Worm (Caenorhabditis elegans) whole organism, L1 larva: Measurements from ENCODE around the gene fbxb-21.

Source experiments
- Y116A8C.19 ChIP-seq: sonication (generic microtip); optimal IDR thresholded peaks from 2 replicates; lab custom pipeline; 2016; ENCODE audit warnings: missing compliant biosample characterization, missing genetic modification characterization, borderline replicate concordance
- aly-2 ChIP-seq: fragments of 150-350 bp; optimal IDR thresholded peaks from 2 replicates; lab custom pipeline; 2014; ENCODE audit warnings: missing biosample characterization, missing genetic modification characterization
- ama-1 ChIP-seq: fragments of 150-350 bp; optimal IDR thresholded peaks from 2 replicates; lab custom pipeline; 2014
- blmp-1 ChIP-seq: fragments of 150-350 bp; optimal IDR thresholded peaks from 2 replicates; lab custom pipeline; 2014; ENCODE audit warnings: missing biosample characterization, missing genetic modification characterization
- ceh-8 ChIP-seq: fragments of 200-800 bp; sonication (Bioruptor generic); optimal IDR thresholded peaks from 2 replicates; lab custom pipeline; 2018; ENCODE audit warnings: mild to moderate bottlenecking, missing genetic modification characterization, moderate library complexity, missing compliant biosample characterization
- ceh-82 ChIP-seq, 3 experiments: fragments of 150-350 bp in 1 of 3; sonication (generic microtip) in 2 of 3; optimal IDR thresholded peaks; 2 replicates each; lab custom pipeline; 2014 to 2017; ENCODE audit warnings: missing biosample characterization in 3 of 3, missing genetic modification characterization in 3 of 3
- ceh-90 ChIP-seq: sonication (generic microtip); optimal IDR thresholded peaks from 2 replicates; lab custom pipeline; 2016; ENCODE audit warnings: missing genetic modification characterization, missing compliant biosample characterization
- ces-1 ChIP-seq: fragments of 150-350 bp; optimal IDR thresholded peaks from 2 replicates; lab custom pipeline; 2014; ENCODE audit warnings: missing biosample characterization, missing genetic modification reagents, missing genetic modification characterization
- dsc-1 ChIP-seq: sonication (generic microtip); optimal IDR thresholded peaks from 2 replicates; lab custom pipeline; 2016; ENCODE audit warnings: mild to moderate bottlenecking, missing genetic modification characterization, missing compliant biosample characterization
- efl-1 ChIP-seq, 4 experiments: fragments of 150-350 bp; optimal IDR thresholded peaks in 3 of 4; peaks in 1 of 4; 1 replicate in 1 of 4; 2 replicates in 3 of 4; lab custom pipeline; 2014; ENCODE audit warnings: missing biosample characterization in 2 of 4, missing genetic modification characterization in 2 of 4, missing genetic modification reagents in 2 of 4
- egl-13 ChIP-seq: sonication (generic microtip); optimal IDR thresholded peaks from 2 replicates; lab custom pipeline; 2016; ENCODE audit warnings: missing genotype, missing genetic modification reagents, missing genetic modification characterization, missing compliant biosample characterization
- elt-2 ChIP-seq: sonication (generic microtip); optimal IDR thresholded peaks from 2 replicates; lab custom pipeline; 2016; ENCODE audit warnings: missing genetic modification characterization, mild to moderate bottlenecking, inconsistent platforms, missing compliant biosample characterization, missing genetic modification reagents
- elt-3 ChIP-seq, 6 experiments: fragments of 150-350 bp in 1 of 6; sonication (generic microtip); optimal IDR thresholded peaks; 2 replicates each; lab custom pipeline; 2017 to 2018; ENCODE audit warnings: missing biosample characterization in 6 of 6, missing genetic modification characterization in 6 of 6, inconsistent platforms in 1 of 6
- ets-5 ChIP-seq: fragments of 200-800 bp; sonication (Bioruptor generic); IDR thresholded peaks from 2 replicates; pipeline ENCODE4 v1.3.6; 2022; ENCODE audit warnings: missing genetic modification characterization, missing compliant biosample characterization
- fos-1 ChIP-seq: fragments of 150-350 bp; optimal IDR thresholded peaks from 2 replicates; lab custom pipeline; 2014; ENCODE audit warnings: missing biosample characterization, missing genetic modification characterization
- hlh-4 ChIP-seq: sonication (generic microtip); optimal IDR thresholded peaks from 2 replicates; lab custom pipeline; 2016; ENCODE audit warnings: mild to moderate bottlenecking, missing genetic modification characterization, missing compliant biosample characterization
- hpl-2 ChIP-seq: fragments of 150-350 bp; optimal IDR thresholded peaks from 2 replicates; lab custom pipeline; 2014; ENCODE audit warnings: missing biosample characterization, missing genetic modification reagents, missing genetic modification characterization
- lin-15B ChIP-seq: fragments of 150-350 bp; sonication (generic microtip); optimal IDR thresholded peaks from 3 replicates; lab custom pipeline; 2014; ENCODE audit warnings: missing biosample characterization, missing genetic modification characterization
- lsy-2 ChIP-seq, 2 experiments: fragments of 150-350 bp; optimal IDR thresholded peaks; 2 replicates each; lab custom pipeline; 2014; ENCODE audit warnings: missing biosample characterization in 2 of 2, missing genetic modification characterization in 2 of 2
- mab-9 ChIP-seq: fragments of 200-800 bp; sonication (Bioruptor generic); IDR thresholded peaks from 2 replicates; pipeline ENCODE4 v1.3.6; 2022; ENCODE audit warnings: missing genetic modification reagents, missing genetic modification characterization, missing compliant biosample characterization
- mdl-1 ChIP-seq, 2 experiments: fragments of 150-350 bp; optimal IDR thresholded peaks; 2 replicates each; lab custom pipeline; 2014 to 2017; ENCODE audit warnings: missing biosample characterization in 2 of 2, missing genetic modification characterization in 2 of 2, inconsistent platforms in 1 of 2
- mef-2 ChIP-seq: fragments of 150-350 bp; optimal IDR thresholded peaks from 2 replicates; lab custom pipeline; 2014; ENCODE audit warnings: missing biosample characterization, missing genetic modification characterization
- nhr-11 ChIP-seq: fragments of 150-350 bp; optimal IDR thresholded peaks from 2 replicates; lab custom pipeline; 2014; ENCODE audit warnings: missing biosample characterization, missing genetic modification characterization
- nhr-20 ChIP-seq: sonication (generic microtip); optimal IDR thresholded peaks from 2 replicates; lab custom pipeline; 2016; ENCODE audit warnings: mild to moderate bottlenecking, missing genetic modification characterization, missing compliant biosample characterization
- nhr-76 ChIP-seq: sonication (generic microtip); optimal IDR thresholded peaks from 2 replicates; lab custom pipeline; 2017; ENCODE audit warnings: missing biosample characterization, missing genetic modification characterization
- nhr-77 ChIP-seq: fragments of 150-350 bp; optimal IDR thresholded peaks from 2 replicates; lab custom pipeline; 2014; ENCODE audit warnings: missing biosample characterization, missing genetic modification characterization
- pqm-1 ChIP-seq: sonication (generic microtip); optimal IDR thresholded peaks from 3 replicates; lab custom pipeline; 2017; ENCODE audit warnings: missing biosample characterization, missing genetic modification characterization
- skn-1 ChIP-seq: fragments of 150-350 bp; optimal IDR thresholded peaks from 2 replicates; lab custom pipeline; 2014; ENCODE audit warnings: missing biosample characterization, missing genetic modification characterization
- sox-4 ChIP-seq: sonication (generic microtip); optimal IDR thresholded peaks from 2 replicates; lab custom pipeline; 2016; ENCODE audit warnings: missing genetic modification characterization, missing compliant biosample characterization
- sup-37 ChIP-seq: fragments of 200-800 bp; sonication (Bioruptor generic); optimal IDR thresholded peaks from 2 replicates; lab custom pipeline; 2018; ENCODE audit warnings: mild to moderate bottlenecking, missing genetic modification characterization, missing compliant biosample characterization
- tbx-2 ChIP-seq: sonication (generic microtip); optimal IDR thresholded peaks from 2 replicates; lab custom pipeline; 2016; ENCODE audit warnings: missing genetic modification characterization, missing compliant biosample characterization
- tlp-1 ChIP-seq: fragments of 150-350 bp; optimal IDR thresholded peaks from 2 replicates; lab custom pipeline; 2014; ENCODE audit warnings: missing biosample characterization, missing genetic modification characterization
- unc-62 ChIP-seq: fragments of 150-350 bp; optimal IDR thresholded peaks from 2 replicates; lab custom pipeline; 2014; ENCODE audit warnings: missing biosample characterization, missing genetic modification reagents, missing genetic modification characterization
- unc-86 ChIP-seq: sonication (generic microtip); optimal IDR thresholded peaks from 2 replicates; lab custom pipeline; 2016; ENCODE audit warnings: missing genetic modification characterization, missing compliant biosample characterization
- xbp-1 ChIP-seq: sonication (generic microtip); optimal IDR thresholded peaks from 2 replicates; lab custom pipeline; 2016; ENCODE audit warnings: missing genetic modification characterization, missing compliant biosample characterization

The fbxb-21 gene

DNA sequence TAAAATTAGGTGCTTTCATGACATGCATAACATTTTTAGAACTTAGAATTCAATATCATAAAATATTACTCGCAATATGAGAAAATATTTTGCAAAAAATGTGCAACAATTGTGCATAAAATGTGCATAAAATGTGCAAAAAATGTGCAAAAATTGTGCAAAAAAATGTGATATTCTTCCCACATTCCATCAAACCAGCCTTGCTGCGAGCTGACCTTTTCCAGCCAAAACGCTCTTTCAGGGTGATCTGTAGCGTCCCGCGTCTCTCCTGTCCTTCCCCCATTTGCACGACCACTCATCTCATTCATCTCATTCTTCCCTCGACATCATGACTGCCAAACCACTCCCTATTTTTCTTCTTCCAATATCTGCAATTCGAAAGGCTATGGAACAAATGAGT, 27.4 kb upstream of the fbxb-21 start, which contains the start of gene fbxb-17:
Gene fbxb-17, plus strand, starts transcription at position 301 of the 400 bp plus-strand sequence.
- TF ChIP-seq lin-15B (no peak), mdl-1 (tag; optimal IDR thresholded peaks at IDR 0.05; lab: Kevin White, UChicago) (no peak), ets-5 (no peak), unc-62 (GFP tag; lab: Kevin White, UChicago) (no peak), egl-13 (tag; lab: Kevin White, UChicago) (no peak), pqm-1 (tag; lab: Kevin White, UChicago) (no peak), hpl-2 (GFP tag; lab: Kevin White, UChicago) (no peak), efl-1 (optimal IDR thresholded peaks at IDR 0.05; lab: Kevin White, UChicago) (no peak), efl-1 (GFP tag; optimal IDR thresholded peaks at IDR 0.05 in 1 of 2; lab: Kevin White, UChicago) (no peak), mef-2 (tag; lab: Kevin White, UChicago) (no peak), nhr-20 (tag; lab: Kevin White, UChicago) (no peak), xbp-1 (tag; lab: Kevin White, UChicago) (no peak), Y116A8C.19 (no peak), ceh-90 (tag; lab: Kevin White, UChicago) (no peak), nhr-11 (no peak), tbx-2 (tag; lab: Kevin White, UChicago) (no peak), aly-2 (tag; lab: Kevin White, UChicago) (no peak), nhr-77 (no peak), sup-37 (GFP tag; lab: Kevin White, UChicago) (no peak), sox-4 (tag; lab: Kevin White, UChicago) (no peak), elt-2 (tag; lab: Kevin White, UChicago) (no peak)

DNA sequence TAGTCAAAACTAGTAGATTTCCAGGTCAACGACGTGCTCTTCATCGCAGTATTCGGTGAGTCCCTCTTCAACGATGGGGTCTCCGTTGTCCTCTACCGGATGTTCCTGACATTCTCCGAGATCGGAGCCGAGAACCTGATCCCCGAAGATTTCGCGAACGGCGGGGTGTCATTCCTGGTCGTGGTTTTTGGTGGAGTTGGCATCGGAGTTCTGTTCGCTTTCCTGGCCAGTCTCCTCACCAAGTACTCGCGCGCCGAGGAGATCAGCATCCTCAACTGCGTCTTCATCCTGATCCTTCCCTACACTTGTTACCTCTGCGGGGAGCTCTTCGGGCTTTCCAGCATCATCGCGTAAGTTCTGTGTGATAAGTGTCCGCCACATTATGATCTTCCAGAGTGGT, 24.0 kb upstream of the fbxb-21 start:
- TF ChIP-seq ama-1 (lab: Kevin White, UChicago) (no peak), nhr-76 (tag; lab: Kevin White, UChicago) (no peak)

- TF ChIP-seq hlh-4 (tag; lab: Kevin White, UChicago) (no peak), efl-1 (optimal IDR thresholded peaks at IDR 0.05; lab: Kevin White, UChicago) (no peak), efl-1 (GFP tag; optimal IDR thresholded peaks at IDR 0.05 in 1 of 2; lab: Kevin White, UChicago) (peak in 1 of 2 experiments; percentile 23)
These were observed 22.3 kb upstream of the fbxb-21 start for ce11 chrII:1670985-1671384.

- TF ChIP-seq lsy-2 (tag; optimal IDR thresholded peaks at IDR 0.05; lab: Kevin White, UChicago) (no peak), skn-1 (tag; lab: Kevin White, UChicago) (no peak), elt-3 (tag; optimal IDR thresholded peaks at IDR 0.05; lab: Kevin White, UChicago) (no peak), ces-1 (GFP tag; lab: Kevin White, UChicago) (no peak), elt-2 (tag; lab: Kevin White, UChicago) (peak; percentile 77)
- TF ChIP-seq, all 84 proteins: peak for 1
These were observed 21.7 kb upstream of the fbxb-21 start, which contains the start of gene nhx-6 for ce11 chrII:1670260-1670879. nhx-6 (plus strand) TSS chrII:1670829.

ce11 chrII:1668913-1669312, 20.2 kb upstream of the fbxb-21 start, which contains the start of gene srw-97:
srw-97 (minus strand) TSS chrII:1669013.
- TF ChIP-seq sup-37 (GFP tag; lab: Kevin White, UChicago) (no peak), nhr-76 (tag; lab: Kevin White, UChicago) (no peak), unc-86 (no peak), tlp-1 (no peak), Y116A8C.19 (no peak), sox-4 (tag; lab: Kevin White, UChicago) (no peak), ceh-8 (no peak), mab-9 (GFP tag; lab: Robert Waterston, UW) (no peak)

DNA sequence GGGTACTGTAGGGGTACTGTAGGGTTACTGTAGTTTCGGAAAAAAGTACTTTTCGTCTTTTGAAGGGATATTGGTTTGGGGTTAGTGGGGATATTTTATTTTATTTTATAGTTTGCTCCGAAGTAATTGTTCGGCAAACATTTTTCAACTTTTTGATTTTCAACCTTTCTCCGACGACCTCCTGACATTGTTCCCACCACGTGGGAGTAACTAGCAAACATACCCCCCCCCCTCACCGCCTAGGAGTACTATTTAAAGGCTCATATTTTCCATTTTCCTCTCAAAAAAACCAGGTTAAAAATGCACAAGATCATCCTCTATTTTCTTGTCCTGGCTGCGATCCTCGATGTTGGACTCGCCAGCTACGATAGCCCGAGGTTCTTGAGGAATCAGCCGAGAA, 17.4 kb upstream of the fbxb-21 start, which contains the start of gene srlf-29:
Gene srlf-29, plus strand, starts transcription at position 301 of the 400 bp plus-strand sequence.
- no peak for TF ChIP-seq Y116A8C.19
- no peak for TF ChIP-seq blmp-1 (tag; lab: Kevin White, UChicago)
- no peak for TF ChIP-seq dsc-1 (tag; lab: Kevin White, UChicago)
- TF ChIP-seq ceh-82 (tag; optimal IDR thresholded peaks at IDR 0.05; lab: Kevin White, UChicago), result no peak
- TF ChIP-seq fos-1, result no peak
- no peak for TF ChIP-seq ama-1 (lab: Kevin White, UChicago)
